Fruit fly (Drosophila melanogaster): ENCODE measurements around the gene CG11151.

The CG11151 gene

dm6 chrX:13781739-13782502, 42.4 kb downstream of the CG11151 start, which contains the start of the genes CtsB and amrt (continued):
- TF ChIP-seq toy (GFP tag; IDR thresholded peaks at IDR 0.05) (no peak), sqz (GFP tag; optimal IDR thresholded peaks at IDR 0.05) (peak; percentile 93), CG3847 (GFP tag; IDR thresholded peaks at IDR 0.05) (peak; percentile 60), emc (GFP tag; optimal IDR thresholded peaks at IDR 0.05) (no peak), Usf (GFP tag; optimal IDR thresholded peaks at IDR 0.05) (peak; percentile 7), CG2120 (GFP tag; optimal IDR thresholded peaks at IDR 0.05) (peak; percentile 68), CG14710 (tag; optimal IDR thresholded peaks at IDR 0.05) (peak; percentile 100), Lhr (GFP tag; optimal IDR thresholded peaks at IDR 0.05) (peak; percentile 42), CoRest (tag; optimal IDR thresholded peaks at IDR 0.05) (peak; percentile 65), CG11398 (GFP tag; optimal IDR thresholded peaks at IDR 0.05) (peak; percentile 52), CG12769 (tag; optimal IDR thresholded peaks at IDR 0.05) (peak; percentile 59), CG4730 (GFP tag; IDR thresholded peaks at IDR 0.05) (0 out of 2 replicates have a peak, but pooled peaks have one; percentile 9), vnd (GFP tag; IDR thresholded peaks at IDR 0.05; ENCODE audit: partially characterized antibody) (peak; percentile 85), Trl (optimal IDR thresholded peaks at IDR 0.05) (peak in 1 of 2 experiments; percentile 25), Trl (GFP tag; optimal IDR thresholded peaks at IDR 0.05) (peak; percentile 65), CG8388 (GFP tag; optimal IDR thresholded peaks at IDR 0.05) (peak; percentile 12), HmgZ (tag; optimal IDR thresholded peaks at IDR 0.05) (peak; percentile 46), p53 (GFP tag; optimal IDR thresholded peaks at IDR 0.05) (peak; percentile 34), Antp (GFP tag; optimal IDR thresholded peaks at IDR 0.05) (peak; percentile 45), az2 (GFP tag; optimal IDR thresholded peaks at IDR 0.05) (peak; percentile 14), CG1233 (GFP tag; optimal IDR thresholded peaks at IDR 0.05) (peak; percentile 37), CG12104 (GFP tag; optimal IDR thresholded peaks at IDR 0.05) (peak; percentile 9), CG9817 (tag; optimal IDR thresholded peaks at IDR 0.05) (peak; percentile 45), klu (GFP tag; IDR thresholded peaks at IDR 0.05) (no peak), Bdp1 (GFP tag; optimal IDR thresholded peaks at IDR 0.05) (peak; percentile 0), E2f2 (GFP tag; IDR thresholded peaks at IDR 0.05) (peak; percentile 53), CG7963 (GFP tag; IDR thresholded peaks at IDR 0.05; ENCODE audit: partially characterized antibody) (peak; percentile 55; the same call in 1 of the 3 replicates), CG2129 (GFP tag; IDR thresholded peaks at IDR 0.05; ENCODE audit: partially characterized antibody) (peak; percentile 70), CG6765 (GFP tag; optimal IDR thresholded peaks at IDR 0.05) (no peak), chif (GFP tag; optimal IDR thresholded peaks at IDR 0.05) (peak; percentile 23 to 33), Rfx (GFP tag; IDR thresholded peaks at IDR 0.05) (peak; percentile 71; the same call in 1 of the 2 replicates), CG9932 (GFP tag; IDR thresholded peaks at IDR 0.05) (peak; percentile 68), CG14860 (GFP tag; IDR thresholded peaks at IDR 0.05; ENCODE audit: partially characterized antibody) (peak; percentile 75), Dek (tag; optimal IDR thresholded peaks at IDR 0.05) (peak; percentile 7), CG12942 (GFP tag; optimal IDR thresholded peaks at IDR 0.05) (peak; percentile 10), nerfin-2 (GFP tag; IDR thresholded peaks at IDR 0.05; ENCODE audit: partially characterized antibody) (peak; percentile 58; the same call in 1 of the 2 replicates), CG3163 (GFP tag; optimal IDR thresholded peaks at IDR 0.05) (peak; percentile 88), CG13424 (tag; optimal IDR thresholded peaks at IDR 0.05) (peak; percentile 59), slou (GFP tag; optimal IDR thresholded peaks at IDR 0.05) (no peak), CG30020 (tag; optimal IDR thresholded peaks at IDR 0.05) (peak; percentile 57), Awh (GFP tag; IDR thresholded peaks at IDR 0.05) (no peak), crc (GFP tag; optimal IDR thresholded peaks at IDR 0.05) (no peak), dmrt11E (tag; optimal IDR thresholded peaks at IDR 0.05) (peak; percentile 28), D19A (tag; optimal IDR thresholded peaks at IDR 0.05) (no peak), CG3995 (GFP tag; optimal IDR thresholded peaks at IDR 0.05) (peak; percentile 43), sob (GFP tag; IDR thresholded peaks at IDR 0.05) (0 out of 2 replicates have a peak, but pooled peaks have one; percentile 30), grn (GFP tag; optimal IDR thresholded peaks at IDR 0.05) (peak; percentile 46), gfzf (GFP tag; optimal IDR thresholded peaks at IDR 0.05) (peak; percentile 28), Dbx (GFP tag; IDR thresholded peaks at IDR 0.05) (0 out of 3 replicates have a peak, but pooled peaks have one; percentile 48)
